Worm (Caenorhabditis elegans) whole organism, L1 larva: ENCODE results near the gene T26H5.9.

Experiments used
- aly-2 ChIP-seq: fragments of 150-350 bp; optimal IDR thresholded peaks from 2 replicates; lab custom pipeline; 2014; ENCODE audit warnings: missing biosample characterization, missing genetic modification characterization
- blmp-1 ChIP-seq: fragments of 150-350 bp; optimal IDR thresholded peaks from 2 replicates; lab custom pipeline; 2014; ENCODE audit warnings: missing biosample characterization, missing genetic modification characterization
- dsc-1 ChIP-seq: sonication (generic microtip); optimal IDR thresholded peaks from 2 replicates; lab custom pipeline; 2016; ENCODE audit warnings: mild to moderate bottlenecking, missing genetic modification characterization, missing compliant biosample characterization
- efl-1 ChIP-seq, 4 experiments: fragments of 150-350 bp; optimal IDR thresholded peaks in 3 of 4; peaks in 1 of 4; 1 replicate in 1 of 4; 2 replicates in 3 of 4; lab custom pipeline; 2014; ENCODE audit warnings: missing biosample characterization in 2 of 4, missing genetic modification characterization in 2 of 4, missing genetic modification reagents in 2 of 4
- elt-3 ChIP-seq, 6 experiments: fragments of 150-350 bp in 1 of 6; sonication (generic microtip); optimal IDR thresholded peaks; 2 replicates each; lab custom pipeline; 2017 to 2018; ENCODE audit warnings: missing biosample characterization in 6 of 6, missing genetic modification characterization in 6 of 6, inconsistent platforms in 1 of 6
- lin-14 ChIP-seq: fragments of 200-800 bp; sonication (Bioruptor generic); optimal IDR thresholded peaks from 2 replicates; lab custom pipeline; 2018; ENCODE audit warnings: mild to moderate bottlenecking, missing genetic modification characterization, moderate library complexity, missing compliant biosample characterization
- lin-15B ChIP-seq: fragments of 150-350 bp; sonication (generic microtip); optimal IDR thresholded peaks from 3 replicates; lab custom pipeline; 2014; ENCODE audit warnings: missing biosample characterization, missing genetic modification characterization
- nhr-77 ChIP-seq: fragments of 150-350 bp; optimal IDR thresholded peaks from 2 replicates; lab custom pipeline; 2014; ENCODE audit warnings: missing biosample characterization, missing genetic modification characterization
- snpc-4 ChIP-seq: fragments of 150-350 bp; optimal IDR thresholded peaks from 2 replicates; lab custom pipeline; 2014; ENCODE audit warnings: missing biosample characterization, missing genetic modification characterization

ce11 chrV:15448865-15449264, 4.1 kb downstream of the T26H5.9 start, which contains the start of gene T26H5.14:
- TF ChIP-seq elt-3 (tag; optimal IDR thresholded peaks at IDR 0.05; lab: Kevin White, UChicago) (no peak), dsc-1 (tag; lab: Kevin White, UChicago) (no peak), blmp-1 (no peak), nhr-77 (tag; lab: Kevin White, UChicago) (no peak), lin-15B (no peak), efl-1 (optimal IDR thresholded peaks at IDR 0.05; lab: Kevin White, UChicago) (no peak), efl-1 (GFP tag; optimal IDR thresholded peaks at IDR 0.05 in 1 of 2; lab: Kevin White, UChicago) (no peak), lin-14 (GFP tag; lab: Kevin White, UChicago) (no peak), aly-2 (tag; lab: Kevin White, UChicago) (no peak), snpc-4 (no peak)
